Worm (Caenorhabditis elegans) whole organism, L4 larva: ENCODE data around the gene hsp-4.

Experiments used
- F44E2.7 ChIP-seq: fragments of 200-800 bp; sonication (Bioruptor generic); IDR thresholded peaks from 2 replicates; pipeline ENCODE4 v2.1.2; 2022; ENCODE audit warnings: missing genetic modification characterization, missing compliant biosample characterization
- T20F7.1 ChIP-seq: fragments of 200-800 bp; sonication (Bioruptor generic); optimal IDR thresholded peaks from 2 replicates; lab custom pipeline; 2018; ENCODE audit warnings: mild to moderate bottlenecking, missing genetic modification characterization, missing compliant biosample characterization
- T26A8.4 ChIP-seq: fragments of 200-800 bp; sonication (Bioruptor generic); IDR thresholded peaks from 2 replicates; pipeline ENCODE4 v1.3.6; 2022; ENCODE audit warnings: missing genetic modification characterization, missing compliant biosample characterization
- Y75B8A.6 ChIP-seq: fragments of 200-800 bp; sonication (Bioruptor generic); IDR thresholded peaks from 2 replicates; pipeline ENCODE4 v1.3.6; 2022; ENCODE audit warnings: missing genetic modification reagents, missing genetic modification characterization, missing compliant biosample characterization
- aha-1 ChIP-seq: fragments of 150-350 bp; peaks from one replicate; lab custom pipeline; 2014; ENCODE audit warnings: missing biosample characterization, missing genetic modification characterization
- attf-4 ChIP-seq: sonication (generic microtip); optimal IDR thresholded peaks from 3 replicates; lab custom pipeline; 2017; ENCODE audit warnings: missing biosample characterization, missing genetic modification characterization
- ceh-20 ChIP-seq: fragments of 200-800 bp; sonication (Bioruptor generic); IDR thresholded peaks from 2 replicates; pipeline ENCODE4 v1.3.6; 2022; ENCODE audit warnings: missing genetic modification reagents, missing genetic modification characterization, missing compliant biosample characterization
- ceh-28 ChIP-seq: fragments of 150-350 bp; optimal IDR thresholded peaks from 2 replicates; lab custom pipeline; 2014; ENCODE audit warnings: missing biosample characterization, missing genetic modification reagents, missing genetic modification characterization
- ces-1 ChIP-seq: fragments of 150-350 bp; sonication (generic microtip); optimal IDR thresholded peaks from 4 replicates; lab custom pipeline; 2014; ENCODE audit warnings: missing biosample characterization, missing genetic modification reagents, missing genetic modification characterization
- ctbp-1 ChIP-seq: fragments of 200-800 bp; sonication (Bioruptor generic); IDR thresholded peaks from 2 replicates; pipeline ENCODE4 v1.3.6; 2022; ENCODE audit warnings: missing genetic modification reagents, missing genetic modification characterization, missing compliant biosample characterization
- daf-16 ChIP-seq, 3 experiments: sonication (generic microtip); optimal IDR thresholded peaks; 2 replicates each; lab custom pipeline; 2016 to 2017; ENCODE audit warnings: missing genetic modification characterization in 3 of 3, missing genetic modification reagents in 3 of 3, mild to moderate bottlenecking in 2 of 3, missing compliant biosample characterization in 2 of 3, missing biosample characterization in 1 of 3, moderate library complexity in 1 of 3
- daf-8 ChIP-seq: fragments of 200-800 bp; sonication (Bioruptor generic); IDR thresholded peaks from 2 replicates; pipeline ENCODE4 v1.3.6; 2022; ENCODE audit warnings: missing genetic modification characterization, missing compliant biosample characterization
- dmd-8 ChIP-seq: fragments of 200-800 bp; sonication (Bioruptor generic); IDR thresholded peaks from 2 replicates; pipeline ENCODE4 v1.3.6; 2022; ENCODE audit warnings: missing genetic modification characterization, missing compliant biosample characterization
- dmd-9 ChIP-seq: fragments of 200-800 bp; sonication (Bioruptor generic); IDR thresholded peaks from 2 replicates; pipeline ENCODE4 v1.3.6; 2022; ENCODE audit warnings: missing genetic modification reagents, missing genetic modification characterization, missing compliant biosample characterization
- dve-1 ChIP-seq: sonication (generic microtip); optimal IDR thresholded peaks from 2 replicates; lab custom pipeline; 2017; ENCODE audit warnings: antibody characterized with exemption, mild to moderate bottlenecking, missing genetic modification characterization, missing compliant biosample characterization; ENCODE audit not compliant: insufficient read depth
- egl-27 ChIP-seq: sonication (generic microtip); optimal IDR thresholded peaks from 3 replicates; lab custom pipeline; 2017; ENCODE audit warnings: missing biosample characterization, missing genetic modification reagents, missing genetic modification characterization
- egl-43 ChIP-seq: fragments of 200-800 bp; sonication (Bioruptor generic); IDR thresholded peaks from 2 replicates; pipeline ENCODE4 v1.3.6; 2022; ENCODE audit warnings: missing genetic modification reagents, missing genetic modification characterization, missing compliant biosample characterization
- fos-1 ChIP-seq: fragments of 150-350 bp; optimal IDR thresholded peaks from 2 replicates; lab custom pipeline; 2014; ENCODE audit warnings: missing biosample characterization, missing genetic modification characterization
- gei-8 ChIP-seq: fragments of 200-800 bp; sonication (Bioruptor generic); optimal IDR thresholded peaks from 2 replicates; lab custom pipeline; 2018; ENCODE audit warnings: mild to moderate bottlenecking, missing genetic modification characterization, missing compliant biosample characterization
- hlh-11 ChIP-seq: fragments of 200-800 bp; sonication (Bioruptor generic); optimal IDR thresholded peaks from 2 replicates; lab custom pipeline; 2018; ENCODE audit warnings: mild to moderate bottlenecking, missing genetic modification characterization, missing compliant biosample characterization
- lim-7 ChIP-seq: fragments of 200-800 bp; sonication (Bioruptor generic); IDR thresholded peaks from 2 replicates; pipeline ENCODE4 v1.3.6; 2022; ENCODE audit warnings: missing genetic modification characterization, missing compliant biosample characterization
- lin-38 ChIP-seq: fragments of 200-800 bp; sonication (Bioruptor generic); IDR thresholded peaks from 2 replicates; pipeline ENCODE4 v1.3.6; 2022; ENCODE audit warnings: missing genetic modification reagents, missing genetic modification characterization, missing compliant biosample characterization
- madf-5 ChIP-seq, 2 experiments: fragments of 200-800 bp; sonication (Bioruptor generic); IDR thresholded peaks; 2 replicates each; pipeline ENCODE4 v1.3.6; 2022; ENCODE audit warnings: missing compliant biosample characterization in 2 of 2, missing genetic modification characterization in 2 of 2
- mdl-1 ChIP-seq, 2 experiments: fragments of 150-350 bp in 1 of 2; sonication (generic microtip) in 1 of 2; optimal IDR thresholded peaks; 2 replicates each; lab custom pipeline; 2014 to 2017; ENCODE audit warnings: missing biosample characterization in 2 of 2, missing genetic modification characterization in 2 of 2
- mes-2 ChIP-seq: sonication (generic microtip); optimal IDR thresholded peaks from 2 replicates; lab custom pipeline; 2016; ENCODE audit warnings: missing genotype, mild to moderate bottlenecking, missing genetic modification characterization, missing compliant biosample characterization; ENCODE audit not compliant: poor library complexity, severe bottlenecking
- mxl-3 ChIP-seq: fragments of 200-800 bp; sonication (Bioruptor generic); optimal IDR thresholded peaks from 2 replicates; lab custom pipeline; 2018; ENCODE audit warnings: mild to moderate bottlenecking, missing genetic modification characterization, missing compliant biosample characterization
- nhr-10 ChIP-seq: fragments of 150-350 bp; optimal IDR thresholded peaks from 2 replicates; lab custom pipeline; 2014; ENCODE audit warnings: missing biosample characterization, missing genetic modification characterization
- nhr-111 ChIP-seq: fragments of 200-800 bp; sonication (Bioruptor generic); optimal IDR thresholded peaks from 2 replicates; lab custom pipeline; 2018; ENCODE audit warnings: mild to moderate bottlenecking, missing genetic modification characterization, missing compliant biosample characterization
- rbr-2 ChIP-seq: sonication (generic microtip); optimal IDR thresholded peaks from 2 replicates; lab custom pipeline; 2016; ENCODE audit warnings: missing genotype, missing genetic modification characterization, missing compliant biosample characterization
- saeg-2 ChIP-seq: fragments of 200-800 bp; sonication (Bioruptor generic); IDR thresholded peaks from 2 replicates; pipeline ENCODE4 v1.3.6; 2022; ENCODE audit warnings: missing genetic modification reagents, missing genetic modification characterization, missing compliant biosample characterization
- sdz-12 ChIP-seq: fragments of 200-800 bp; sonication (Bioruptor generic); optimal IDR thresholded peaks from 2 replicates; lab custom pipeline; 2018; ENCODE audit warnings: mild to moderate bottlenecking, missing genetic modification characterization, missing compliant biosample characterization
- snpc-1.2 ChIP-seq: fragments of 200-800 bp; sonication (Bioruptor generic); IDR thresholded peaks from 2 replicates; pipeline ENCODE4 v1.3.6; 2022; ENCODE audit warnings: missing genetic modification reagents, missing genetic modification characterization, missing compliant biosample characterization
- spr-1 ChIP-seq: sonication (generic microtip); optimal IDR thresholded peaks from 2 replicates; lab custom pipeline; 2016; ENCODE audit warnings: mild to moderate bottlenecking, missing genetic modification characterization, missing compliant biosample characterization
- unc-62 ChIP-seq, 3 experiments: fragments of 150-350 bp in 1 of 3; sonication (generic microtip); optimal IDR thresholded peaks in 2 of 3; peaks in 1 of 3; 1 replicate in 1 of 3; 2 replicates in 2 of 3; lab custom pipeline; 2014 to 2017; ENCODE audit warnings: missing biosample characterization in 3 of 3, missing genetic modification characterization in 3 of 3, missing genetic modification reagents in 3 of 3, missing genotype in 1 of 3
- zip-11 ChIP-seq: fragments of 200-800 bp; sonication (Bioruptor generic); IDR thresholded peaks from 2 replicates; pipeline ENCODE4 v1.3.6; 2022; ENCODE audit warnings: missing genetic modification characterization, missing compliant biosample characterization
- ztf-7 ChIP-seq: fragments of 150-350 bp; optimal IDR thresholded peaks from 2 replicates; lab custom pipeline; 2014; ENCODE audit warnings: missing biosample characterization, missing genetic modification characterization

hsp-4 gene

ce11 chrII:7392052-7392694 lies 39.7 kb upstream of the hsp-4 start (continued):
- TF ChIP-seq fos-1 (tag; lab: Kevin White, UChicago) (no peak), gei-8 (GFP tag; lab: Kevin White, UChicago) (no peak), daf-8 (GFP tag; lab: Robert Waterston, UW) (no peak), Y75B8A.6 (GFP tag; lab: Robert Waterston, UW) (no peak)

ce11 chrII:7390335-7390734 lies 37.9 kb upstream of the hsp-4 start:
- TF ChIP-seq egl-27 (no peak), aha-1 (tag; lab: Kevin White, UChicago) (peak; percentile 45), nhr-111 (GFP tag; lab: Kevin White, UChicago) (no peak), ces-1 (GFP tag; lab: Kevin White, UChicago) (no peak), sdz-12 (no peak), ceh-20 (GFP tag; lab: Robert Waterston, UW) (no peak), zip-11 (GFP tag; lab: Robert Waterston, UW) (no peak), mxl-3 (GFP tag; lab: Kevin White, UChicago) (peak; percentile 48), lin-38 (GFP tag; lab: Robert Waterston, UW) (no peak), dmd-9 (GFP tag; lab: Robert Waterston, UW) (no peak), daf-16 (GFP tag; optimal IDR thresholded peaks at IDR 0.05; lab: Kevin White, UChicago) (peak in 1 of 2 experiments; percentile 29), daf-16 (tag; optimal IDR thresholded peaks at IDR 0.05; lab: Kevin White, UChicago) (peak; percentile 13), attf-4 (tag; lab: Kevin White, UChicago) (no peak), hlh-11 (tag; lab: Kevin White, UChicago) (peak; percentile 35), mes-2 (no peak), madf-5 (GFP tag; IDR thresholded peaks at IDR 0.05; lab: Robert Waterston, UW) (no peak), nhr-10 (no peak), egl-43 (GFP tag; lab: Robert Waterston, UW) (no peak), T20F7.1 (no peak), dve-1 (tag; lab: Kevin White, UChicago) (no peak), saeg-2 (no peak), unc-62 (GFP tag; optimal IDR thresholded peaks at IDR 0.05 in 1 of 2; lab: Kevin White, UChicago) (peak in 1 of 2 experiments; percentile 57), unc-62 (tag; optimal IDR thresholded peaks at IDR 0.05; lab: Kevin White, UChicago) (no peak), ceh-28 (tag; lab: Kevin White, UChicago) (no peak), ctbp-1 (0 out of 2 replicates have a peak, but pooled peaks have one; percentile 44), snpc-1.2 (GFP tag; lab: Robert Waterston, UW) (no peak), ztf-7 (tag; lab: Kevin White, UChicago) (no peak), mdl-1 (tag; optimal IDR thresholded peaks at IDR 0.05; lab: Kevin White, UChicago) (peak in 1 of 2 experiments; percentile 60), spr-1 (tag; lab: Kevin White, UChicago) (no peak), dmd-8 (GFP tag; lab: Robert Waterston, UW) (no peak), F44E2.7 (no peak), T26A8.4 (GFP tag; lab: Robert Waterston, UW) (no peak), rbr-2 (tag; lab: Kevin White, UChicago) (peak; percentile 27)

ce11 chrII:7385442-7385841 lies 33.0 kb upstream of the hsp-4 start, which contains the start of gene sre-3:
Gene sre-3, plus strand, starts transcription at chrII:7385742.
- TF ChIP-seq aha-1 (tag; lab: Kevin White, UChicago) (peak; percentile 1), lim-7 (GFP tag; lab: Robert Waterston, UW) (no peak)
- TF ChIP-seq, all 104 proteins: peak for 1
